Fruit fly (Drosophila melanogaster) whole organism, embryonic: ENCODE data around the gene CG1552.

Experiments
- B-H1 ChIP-seq: fragments of 200-800 bp; sonication (Bioruptor generic); IDR thresholded peaks from 3 replicates; pipeline ENCODE4 v1.3.6; 2022; ENCODE audit warnings: missing biosample characterization, missing genetic modification characterization
- BtbVII ChIP-seq: fragments of 200-800 bp; sonication (Bioruptor generic); optimal IDR thresholded peaks from 3 replicates; lab custom pipeline; 2017; ENCODE audit warnings: missing biosample characterization, mild to moderate bottlenecking, missing genetic modification characterization
- CG10209 ChIP-seq: fragments of 200-800 bp; sonication (Bioruptor generic); optimal IDR thresholded peaks from 3 replicates; lab custom pipeline; 2017; ENCODE audit warnings: missing biosample characterization, mild to moderate bottlenecking, missing genetic modification characterization, missing genetic modification reagents
- CG10366 ChIP-seq: fragments of 200-800 bp; sonication (Bioruptor generic); IDR thresholded peaks from 2 replicates; pipeline ENCODE4 v1.3.6; 2022; ENCODE audit warnings: missing biosample characterization, missing genetic modification characterization
- CG11723 ChIP-seq: fragments of 200-800 bp; sonication (Bioruptor generic); optimal IDR thresholded peaks from 2 replicates; lab custom pipeline; 2017; ENCODE audit warnings: missing biosample characterization, mild to moderate bottlenecking, missing genetic modification characterization
- CG12236 ChIP-seq: fragments of 200-800 bp; sonication (Bioruptor generic); optimal IDR thresholded peaks from 2 replicates; lab custom pipeline; 2016; ENCODE audit warnings: missing biosample characterization, missing genetic modification characterization
- CG14710 ChIP-seq: fragments of 200-800 bp; sonication (Bioruptor generic); optimal IDR thresholded peaks from 3 replicates; lab custom pipeline; 2019; ENCODE audit warnings: missing biosample characterization, mild to moderate bottlenecking, missing genetic modification characterization, moderate library complexity
- CG16863 ChIP-seq: fragments of 200-800 bp; sonication (Bioruptor generic); optimal IDR thresholded peaks from 3 replicates; lab custom pipeline; 2016; ENCODE audit warnings: missing biosample characterization, missing genetic modification characterization
- CG1832 ChIP-seq: fragments of 200-800 bp; sonication (Bioruptor generic); optimal IDR thresholded peaks from 2 replicates; lab custom pipeline; 2017; ENCODE audit warnings: missing biosample characterization, mild to moderate bottlenecking, missing genetic modification characterization, inconsistent platforms
- CG18599 ChIP-seq: fragments of 200-800 bp; sonication (Bioruptor generic); optimal IDR thresholded peaks from 3 replicates; lab custom pipeline; 2017; ENCODE audit warnings: missing biosample characterization, missing genetic modification characterization, mild to moderate bottlenecking, moderate library complexity, missing genetic modification reagents
- CG18619 ChIP-seq: fragments of 200-800 bp; sonication (Bioruptor generic); optimal IDR thresholded peaks from 3 replicates; lab custom pipeline; 2017; ENCODE audit warnings: missing biosample characterization, mild to moderate bottlenecking, missing genetic modification characterization
- CG3995 ChIP-seq: fragments of 200-800 bp; sonication (Bioruptor generic); optimal IDR thresholded peaks from 3 replicates; lab custom pipeline; 2016; ENCODE audit warnings: missing biosample characterization, missing genetic modification characterization
- CG4617 ChIP-seq: fragments of 200-800 bp; sonication (Bioruptor generic); optimal IDR thresholded peaks from 3 replicates; lab custom pipeline; 2016; ENCODE audit warnings: missing biosample characterization, missing genetic modification characterization, borderline replicate concordance
- CG4854 ChIP-seq: fragments of 200-800 bp; sonication (Bioruptor generic); optimal IDR thresholded peaks from 2 replicates; lab custom pipeline; 2016; ENCODE audit warnings: missing biosample characterization, missing genetic modification characterization, inconsistent platforms
- CG5180 ChIP-seq: fragments of 200-800 bp; sonication (Bioruptor generic); optimal IDR thresholded peaks from 3 replicates; lab custom pipeline; 2017; ENCODE audit warnings: missing biosample characterization, missing genetic modification characterization, mild to moderate bottlenecking, moderate library complexity, missing genetic modification reagents
- CG6254 ChIP-seq: fragments of 200-800 bp; sonication (Bioruptor generic); optimal IDR thresholded peaks from 3 replicates; lab custom pipeline; 2017; ENCODE audit warnings: mild to moderate bottlenecking, missing biosample characterization, missing genetic modification reagents, missing genetic modification characterization
- CG6765 ChIP-seq: fragments of 200-800 bp; sonication (Bioruptor generic); optimal IDR thresholded peaks from 3 replicates; lab custom pipeline; 2017; ENCODE audit warnings: missing biosample characterization, mild to moderate bottlenecking, missing genetic modification characterization
- CG8359 ChIP-seq: fragments of 200-800 bp; sonication (Bioruptor generic); optimal IDR thresholded peaks from 2 replicates; lab custom pipeline; 2017; ENCODE audit warnings: missing biosample characterization, mild to moderate bottlenecking, missing genetic modification characterization, borderline replicate concordance
- CG8478 ChIP-seq: fragments of >200 bp; optimal IDR thresholded peaks from 2 replicates; lab custom pipeline; 2018
- E2f1 ChIP-seq: fragments of 200-800 bp; sonication (Bioruptor generic); IDR thresholded peaks from 2 replicates; pipeline ENCODE4 v1.3.6; 2022; ENCODE audit warnings: missing biosample characterization, missing genetic modification characterization
- Fer1 ChIP-seq: fragments of 200-800 bp; sonication (Bioruptor generic); optimal IDR thresholded peaks from 2 replicates; lab custom pipeline; 2017; ENCODE audit warnings: missing biosample characterization, mild to moderate bottlenecking, missing genetic modification characterization
- Gug ChIP-seq: fragments of 200-800 bp; sonication (Bioruptor generic); IDR thresholded peaks from 4 replicates; pipeline ENCODE4 v1.3.6; 2022; ENCODE audit warnings: missing biosample characterization, missing genetic modification characterization
- H2.0 ChIP-seq: fragments of 200-800 bp; sonication (Bioruptor generic); IDR thresholded peaks from 2 replicates; pipeline ENCODE4 v1.3.6; 2022; ENCODE audit warnings: missing biosample characterization, missing genetic modification characterization
- HLH3B ChIP-seq: fragments of 200-800 bp; sonication (Bioruptor generic); IDR thresholded peaks from 2 replicates; pipeline ENCODE4 v1.3.6; 2022; ENCODE audit warnings: missing biosample characterization, missing genetic modification characterization
- MBD-R2 ChIP-seq: fragments of 200-800 bp; sonication (Bioruptor generic); IDR thresholded peaks from 2 replicates; pipeline ENCODE4 v1.3.6; 2022; ENCODE audit warnings: missing biosample characterization, missing genetic modification characterization
- MESR4 ChIP-seq: fragments of 200-800 bp; sonication (Bioruptor generic); optimal IDR thresholded peaks from 2 replicates; lab custom pipeline; 2018; ENCODE audit warnings: missing biosample characterization, mild to moderate bottlenecking, missing genetic modification characterization, moderate library complexity
- Rx ChIP-seq: fragments of 200-800 bp; sonication (Bioruptor generic); IDR thresholded peaks from 2 replicates; pipeline ENCODE4 v1.3.6; 2022; ENCODE audit warnings: missing biosample characterization, missing genetic modification characterization
- Tbp ChIP-seq: fragments of >200 bp; optimal IDR thresholded peaks from 2 replicates; lab custom pipeline; 2018; ENCODE audit warnings: missing biosample characterization, missing genetic modification characterization
- Xbp1 ChIP-seq: fragments of 200-800 bp; sonication (Bioruptor generic); optimal IDR thresholded peaks from 3 replicates; lab custom pipeline; 2016; ENCODE audit warnings: missing biosample characterization, mild to moderate bottlenecking, missing genetic modification characterization
- ash1 ChIP-seq: fragments of 200-800 bp; sonication (Bioruptor generic); optimal IDR thresholded peaks from 2 replicates; lab custom pipeline; 2018; ENCODE audit warnings: missing biosample characterization, mild to moderate bottlenecking, missing genetic modification characterization
- ato ChIP-seq: fragments of 200-800 bp; sonication (Bioruptor generic); IDR thresholded peaks from 2 replicates; pipeline ENCODE4 v1.3.6; 2022; ENCODE audit warnings: missing biosample characterization, missing genetic modification characterization; ENCODE audit not compliant: partially characterized antibody
- chm ChIP-seq: fragments of 200-800 bp; sonication (Bioruptor generic); IDR thresholded peaks from 2 replicates; pipeline ENCODE4 v1.3.6; 2022; ENCODE audit warnings: missing biosample characterization, missing genetic modification characterization
- chn ChIP-seq: fragments of 200-800 bp; sonication (Bioruptor generic); optimal IDR thresholded peaks from 2 replicates; lab custom pipeline; 2016; ENCODE audit warnings: missing biosample characterization, missing genetic modification characterization
- croc ChIP-seq: fragments of 200-800 bp; sonication (Bioruptor generic); conservative IDR thresholded peaks from 3 replicates; pipeline ENCODE4 v1.3.6; 2022; ENCODE audit warnings: missing biosample characterization, missing genetic modification characterization
- disco-r ChIP-seq: fragments of 200-800 bp; sonication (Bioruptor generic); optimal IDR thresholded peaks from 2 replicates; lab custom pipeline; 2016; ENCODE audit warnings: missing biosample characterization, missing genetic modification characterization
- dmrt99B ChIP-seq: fragments of 200-800 bp; sonication (Bioruptor generic); optimal IDR thresholded peaks from 2 replicates; lab custom pipeline; 2018; ENCODE audit warnings: missing biosample characterization, mild to moderate bottlenecking, missing genetic modification characterization, moderate library complexity
- emc ChIP-seq: fragments of 200-800 bp; sonication (Bioruptor generic); optimal IDR thresholded peaks from 2 replicates; lab custom pipeline; 2016; ENCODE audit warnings: missing biosample characterization, missing genetic modification characterization
- esg ChIP-seq: fragments of 200-800 bp; sonication (Bioruptor generic); conservative IDR thresholded peaks from 2 replicates; pipeline ENCODE4 v1.3.6; 2022; ENCODE audit warnings: missing biosample characterization, missing genetic modification characterization
- fd102C ChIP-seq: fragments of 200-800 bp; sonication (Bioruptor generic); optimal IDR thresholded peaks from 2 replicates; lab custom pipeline; 2018; ENCODE audit warnings: missing biosample characterization, mild to moderate bottlenecking, missing genetic modification characterization, moderate library complexity
- fu2 ChIP-seq: fragments of 200-800 bp; sonication (Bioruptor generic); optimal IDR thresholded peaks from 2 replicates; lab custom pipeline; 2016; ENCODE audit warnings: missing biosample characterization, missing genetic modification characterization
- jumu ChIP-seq: fragments of 200-800 bp; sonication (Bioruptor generic); optimal IDR thresholded peaks from 3 replicates; lab custom pipeline; 2016; ENCODE audit warnings: missing biosample characterization, missing genetic modification characterization
- luna ChIP-seq: fragments of 200-800 bp; sonication (Bioruptor generic); optimal IDR thresholded peaks from 2 replicates; lab custom pipeline; 2016; ENCODE audit warnings: missing biosample characterization, missing genetic modification characterization
- nau ChIP-seq: fragments of 200-800 bp; sonication (Bioruptor generic); optimal IDR thresholded peaks from 3 replicates; lab custom pipeline; 2017; ENCODE audit warnings: missing biosample characterization, mild to moderate bottlenecking, missing genetic modification characterization, missing genetic modification reagents
- nmo ChIP-seq: fragments of 200-800 bp; sonication (Bioruptor generic); optimal IDR thresholded peaks from 2 replicates; lab custom pipeline; 2018; ENCODE audit warnings: missing biosample characterization, mild to moderate bottlenecking, missing genetic modification characterization, moderate library complexity
- pho ChIP-seq: fragments of 200-800 bp; sonication (Bioruptor generic); optimal IDR thresholded peaks from 2 replicates; lab custom pipeline; 2016; ENCODE audit warnings: missing biosample characterization, missing genetic modification characterization
- prd ChIP-seq, 3 experiments: fragments of >200 bp in 2 of 3; fragments of 200-800 bp in 1 of 3; sonication (Bioruptor generic) in 1 of 3; optimal IDR thresholded peaks in 2 of 3; IDR thresholded peaks in 1 of 3; 2 replicates in 2 of 3; 3 replicates in 1 of 3; pipeline versions ENCODE4 v1.3.6 to Lab custom; 2017 to 2022; ENCODE audit warnings: missing biosample characterization in 1 of 3, missing genetic modification characterization in 1 of 3
- sob ChIP-seq: fragments of 200-800 bp; sonication (Bioruptor generic); IDR thresholded peaks from 2 replicates; pipeline ENCODE4 v1.3.6; 2022; ENCODE audit warnings: missing biosample characterization, missing genetic modification characterization
- stwl ChIP-seq: fragments of 200-800 bp; sonication (Bioruptor generic); optimal IDR thresholded peaks from 3 replicates; lab custom pipeline; 2018; ENCODE audit warnings: missing biosample characterization, mild to moderate bottlenecking, missing genetic modification characterization, moderate library complexity
- tll ChIP-seq, 2 experiments: fragments of 200-800 bp in 1 of 2; fragments of >200 bp in 1 of 2; sonication (Bioruptor generic) in 1 of 2; optimal IDR thresholded peaks; 2 replicates each; lab custom pipeline; 2017 to 2019; ENCODE audit warnings: missing biosample characterization in 2 of 2, missing genetic modification characterization in 2 of 2, mild to moderate bottlenecking in 1 of 2, moderate library complexity in 1 of 2
- unc-4 ChIP-seq: fragments of 200-800 bp; sonication (Bioruptor generic); IDR thresholded peaks from 2 replicates; pipeline ENCODE4 v1.3.6; 2022; ENCODE audit warnings: missing biosample characterization, missing genetic modification characterization; ENCODE audit not compliant: partially characterized antibody
- vfl ChIP-seq: fragments of 200-800 bp; sonication (Bioruptor generic); optimal IDR thresholded peaks from 2 replicates; lab custom pipeline; 2016; ENCODE audit warnings: missing biosample characterization, missing genetic modification characterization

Gene CG1552

dm6 chrX:11090161-11090560 is 36.8 kb upstream of the CG1552 start, which contains the start of gene CG2076 (continued):
- no peak for TF ChIP-seq tll (GFP tag; optimal IDR thresholded peaks at IDR 0.05; lab: Kevin White, UChicago)
- TF ChIP-seq jumu, result no peak
- TF ChIP-seq Rx, result no peak
- no peak for TF ChIP-seq emc (GFP tag; lab: Kevin White, UChicago)
- no peak for TF ChIP-seq H2.0 (GFP tag; lab: Robert Waterston, UW)
- TF ChIP-seq CG3995, result peak; percentile 30
- peak; percentile 12 for TF ChIP-seq CG4617 (GFP tag; lab: Kevin White, UChicago)
- TF ChIP-seq CG12236 (GFP tag; lab: Kevin White, UChicago), result no peak
- no peak for TF ChIP-seq HLH3B (GFP tag; lab: Robert Waterston, UW)
- TF ChIP-seq BtbVII, result no peak
- TF ChIP-seq Fer1 (GFP tag; lab: Kevin White, UChicago), result no peak
- no peak for TF ChIP-seq CG18619 (GFP tag; lab: Kevin White, UChicago)
- no peak for TF ChIP-seq CG10209 (GFP tag; lab: Kevin White, UChicago)
- TF ChIP-seq CG16863 (GFP tag; lab: Kevin White, UChicago), result no peak
- no peak for TF ChIP-seq Gug (GFP tag; lab: Robert Waterston, UW)
- no peak for TF ChIP-seq fd102C (GFP tag; lab: Kevin White, UChicago)
- TF ChIP-seq ato (GFP tag; lab: Robert Waterston, UW), result peak; percentile 83
- TF ChIP-seq CG18599 (GFP tag; lab: Kevin White, UChicago), result no peak
- TF ChIP-seq CG6765 (GFP tag; lab: Kevin White, UChicago), result no peak
- TF ChIP-seq Tbp (GFP tag; lab: Kevin White, UChicago), result no peak
- no peak for TF ChIP-seq nau (GFP tag; lab: Kevin White, UChicago)
- no peak for TF ChIP-seq CG8359 (GFP tag; lab: Kevin White, UChicago)
- no peak for TF ChIP-seq E2f1 (GFP tag; lab: Robert Waterston, UW)
- no peak for TF ChIP-seq CG8478 (lab: Kevin White, UChicago)
- no peak for TF ChIP-seq chm
- peak; percentile 28 for TF ChIP-seq MESR4 (GFP tag; lab: Kevin White, UChicago)
- no peak for TF ChIP-seq esg (GFP tag; lab: Robert Waterston, UW)
- no peak for TF ChIP-seq CG10366
- TF ChIP-seq prd (optimal IDR thresholded peaks at IDR 0.05; lab: Kevin White, UChicago), result no peak
- no peak for TF ChIP-seq prd (GFP tag; IDR thresholded peaks at IDR 0.05; lab: Robert Waterston, UW)
- no peak for TF ChIP-seq Xbp1 (GFP tag; lab: Kevin White, UChicago)
- TF ChIP-seq CG14710, result peak; percentile 37
- no peak for TF ChIP-seq luna (GFP tag; lab: Kevin White, UChicago)
- no peak for TF ChIP-seq CG1832 (GFP tag; lab: Kevin White, UChicago)
- peak; percentile 65 for TF ChIP-seq stwl (tag; lab: Kevin White, UChicago)
- peak; percentile 57 for TF ChIP-seq MBD-R2 (GFP tag; lab: Robert Waterston, UW)
- TF ChIP-seq CG6254 (GFP tag; lab: Kevin White, UChicago), result no peak
- no peak for TF ChIP-seq B-H1 (GFP tag; lab: Robert Waterston, UW)
- TF ChIP-seq CG4854 (GFP tag; lab: Kevin White, UChicago), result no peak
- no peak for TF ChIP-seq disco-r (GFP tag; lab: Kevin White, UChicago)
- no peak for TF ChIP-seq chn (GFP tag; lab: Kevin White, UChicago)
- TF ChIP-seq pho, result no peak
- TF ChIP-seq unc-4, result peak; percentile 84
- no peak for TF ChIP-seq ash1 (GFP tag; lab: Kevin White, UChicago)
- TF ChIP-seq sob (GFP tag; lab: Robert Waterston, UW), result no peak
- TF ChIP-seq fu2 (GFP tag; lab: Kevin White, UChicago), result no peak
- no peak for TF ChIP-seq dmrt99B (tag; lab: Kevin White, UChicago)
- no peak for TF ChIP-seq croc (GFP tag; lab: Robert Waterston, UW)
- TF ChIP-seq vfl (GFP tag; lab: Kevin White, UChicago), result no peak
- TF ChIP-seq nmo (GFP tag; lab: Kevin White, UChicago), result peak; percentile 22
- no peak for TF ChIP-seq CG5180 (GFP tag; lab: Kevin White, UChicago)
- TF ChIP-seq CG11723 (GFP tag; lab: Kevin White, UChicago), result no peak
